Worm (Caenorhabditis elegans): ENCODE measurements around the gene M02B1.4.

ce11 chrIV:12835363-12835762 is 10.3 kb upstream of the M02B1.4 start:
- no peak for TF ChIP-seq aly-2 (tag; optimal IDR thresholded peaks at IDR 0.05)
- no peak for TF ChIP-seq nhr-28 (tag; optimal IDR thresholded peaks at IDR 0.05)
- TF ChIP-seq elt-1 (tag; optimal IDR thresholded peaks at IDR 0.05) = no peak
- no peak for TF ChIP-seq nhr-76 (tag; optimal IDR thresholded peaks at IDR 0.05)
- TF ChIP-seq ceh-28 (tag; optimal IDR thresholded peaks at IDR 0.05) = no peak
- no peak for TF ChIP-seq jun-1 (tag; optimal IDR thresholded peaks at IDR 0.05)
